Worm (Caenorhabditis elegans): ENCODE measurements around the gene mec-14.

Gene mec-14

ce11 chrIII:7180613-7181012 is 12.2 kb downstream of the mec-14 start, which contains the start of gene ndab-2:
Gene ndab-2, plus strand, starts transcription at chrIII:7180752.
- TF ChIP-seq mes-2 (tag; optimal IDR thresholded peaks at IDR 0.05; ENCODE audit: poor library complexity, severe bottlenecking) = peak; percentile 34
- TF ChIP-seq Y48G9A.11 (GFP tag; IDR thresholded peaks at IDR 0.05) = peak; percentile 51; the same call in 1 of the 2 replicates
- peak; percentile 52 for TF ChIP-seq pha-4 (GFP tag; IDR thresholded peaks at IDR 0.05)
- no peak for TF ChIP-seq pha-4 (tag; optimal IDR thresholded peaks at IDR 0.05)
- TF ChIP-seq snpc-1.2 (GFP tag; IDR thresholded peaks at IDR 0.05) = peak; percentile 56; the same call in 1 of the 2 replicates
- TF ChIP-seq ama-1 (optimal IDR thresholded peaks at IDR 0.05) = peak; percentile 82
- no peak for TF ChIP-seq ztf-7 (tag; optimal IDR thresholded peaks at IDR 0.05)
- peak; percentile 67; the same call in 1 of the 2 replicates for TF ChIP-seq egl-43 (GFP tag; IDR thresholded peaks at IDR 0.05)
- TF ChIP-seq rbr-2 (tag; optimal IDR thresholded peaks at IDR 0.05) = no peak
- 0 out of 4 replicates have a peak, but pooled peaks have one; percentile 23 to 55 for TF ChIP-seq madf-5 (GFP tag; IDR thresholded peaks at IDR 0.05)
- TF ChIP-seq hlh-11 (tag; optimal IDR thresholded peaks at IDR 0.05) = no peak
- TF ChIP-seq aly-2 (tag; optimal IDR thresholded peaks at IDR 0.05) = no peak
- no peak for TF ChIP-seq dmd-8 (GFP tag; IDR thresholded peaks at IDR 0.05)
- peak; percentile 69; the same call in 1 of the 2 replicates for TF ChIP-seq Y105C5A.15 (GFP tag; IDR thresholded peaks at IDR 0.05)
- 0 out of 2 replicates have a peak, but pooled peaks have one; percentile 39 for TF ChIP-seq ctbp-1 (GFP tag; IDR thresholded peaks at IDR 0.05)
- peak; percentile 53 for TF ChIP-seq lin-38 (GFP tag; IDR thresholded peaks at IDR 0.05)
- no peak for TF ChIP-seq zfp-3 (GFP tag; conservative IDR thresholded peaks at IDR 0.05)
- TF ChIP-seq unc-62 (GFP tag; optimal IDR thresholded peaks at IDR 0.05 in 1 of 2) = peak in 1 of 2 experiments; percentile 17
- TF ChIP-seq unc-62 (tag; optimal IDR thresholded peaks at IDR 0.05) = no peak
- peak in 1 of 2 experiments; percentile 14 for TF ChIP-seq lsy-2 (tag; optimal IDR thresholded peaks at IDR 0.05)

DNA sequence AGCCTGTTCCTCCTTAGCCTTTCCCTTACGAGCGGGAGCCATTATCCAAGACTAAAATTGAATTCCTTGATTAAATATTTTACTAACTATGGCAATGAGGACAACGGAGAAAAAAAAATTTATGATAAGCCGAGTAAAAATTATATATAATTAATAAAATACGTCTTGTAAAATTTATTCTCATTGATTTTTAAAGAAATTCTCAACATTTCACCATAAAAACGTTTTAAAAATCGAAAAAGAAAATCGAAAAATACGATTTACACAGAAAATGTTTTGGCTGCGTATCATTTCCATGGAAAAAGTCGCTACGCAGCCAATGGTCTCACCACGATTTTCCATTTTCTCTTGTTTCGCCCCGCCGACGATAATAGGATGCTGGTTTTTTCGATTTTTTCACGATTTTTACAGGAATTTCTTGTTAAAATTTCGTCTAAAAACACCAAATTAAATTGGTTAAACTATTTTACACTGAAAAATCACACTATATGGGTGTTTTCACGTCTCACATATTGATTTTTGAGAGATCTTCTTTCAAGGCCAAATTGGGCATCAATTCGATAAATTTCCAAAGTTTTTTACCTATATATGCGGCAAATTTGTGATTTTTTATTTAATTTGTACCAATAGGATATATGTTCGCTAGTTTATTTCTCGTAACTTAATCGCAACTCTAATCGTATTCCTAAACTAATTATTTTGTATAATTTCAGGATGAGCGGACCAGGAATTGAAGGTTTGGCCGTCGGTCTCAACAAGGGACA is 13.1 kb downstream of the mec-14 start, which contains the start of the genes rps-14 and rpl-36:
Gene rps-14 (minus strand): TSS at position 51 of the 764 bp plus-strand sequence.
Gene rpl-36 (plus strand): TSS at position 714 of the 764 bp plus-strand sequence.
- TF ChIP-seq tra-1 (GFP tag; IDR thresholded peaks at IDR 0.05) (0 out of 2 replicates have a peak, but pooled peaks have one; percentile 42), daf-16 (GFP tag; optimal IDR thresholded peaks at IDR 0.05) (peak in 1 of 2 experiments; percentile 33), daf-16 (tag; optimal IDR thresholded peaks at IDR 0.05) (peak; percentile 57), fkh-10 (GFP tag; optimal IDR thresholded peaks at IDR 0.05) (peak; percentile 49), T26A8.4 (GFP tag; IDR thresholded peaks at IDR 0.05) (peak; percentile 59; the same call in 1 of the 2 replicates), hmg-1.1 (GFP tag; IDR thresholded peaks at IDR 0.05) (peak; percentile 62; the same call in 1 of the 2 replicates), lsy-2 (tag; optimal IDR thresholded peaks at IDR 0.05) (peak; percentile 43 to 96), spr-3 (GFP tag; optimal IDR thresholded peaks at IDR 0.05) (peak; percentile 16), zip-11 (GFP tag; IDR thresholded peaks at IDR 0.05) (no peak), nhr-77 (tag; optimal IDR thresholded peaks at IDR 0.05) (peak; percentile 94), ztf-7 (tag; optimal IDR thresholded peaks at IDR 0.05) (peak; percentile 75), lin-13 (GFP tag; optimal IDR thresholded peaks at IDR 0.05) (peak; percentile 60), mep-1 (tag; optimal IDR thresholded peaks at IDR 0.05) (peak; percentile 91), spr-1 (tag; optimal IDR thresholded peaks at IDR 0.05) (peak; percentile 65), lin-29 (GFP tag; IDR thresholded peaks at IDR 0.05) (peak; percentile 12; the same call in 1 of the 2 replicates), zfp-3 (GFP tag; conservative IDR thresholded peaks at IDR 0.05) (peak; percentile 84), nhr-48 (tag; optimal IDR thresholded peaks at IDR 0.05) (peak; percentile 35), mes-2 (tag; optimal IDR thresholded peaks at IDR 0.05; ENCODE audit: poor library complexity, severe bottlenecking) (peak; percentile 92), gei-8 (GFP tag; optimal IDR thresholded peaks at IDR 0.05) (no peak), aha-1 (tag) (peak; percentile 98), unc-62 (GFP tag; optimal IDR thresholded peaks at IDR 0.05 in 1 of 2) (no peak), unc-62 (tag; optimal IDR thresholded peaks at IDR 0.05) (no peak), arid-1 (GFP tag; conservative IDR thresholded peaks at IDR 0.05) (0 out of 2 replicates have a peak, but pooled peaks have one; percentile 28), zfp-2 (tag; optimal IDR thresholded peaks at IDR 0.05) (peak; percentile 95), madf-5 (GFP tag; IDR thresholded peaks at IDR 0.05) (no peak), zip-2 (tag; optimal IDR thresholded peaks at IDR 0.05) (peak; percentile 9), Y48G9A.11 (GFP tag; IDR thresholded peaks at IDR 0.05) (no peak), nhr-111 (GFP tag; optimal IDR thresholded peaks at IDR 0.05) (no peak), hif-1 (tag; optimal IDR thresholded peaks at IDR 0.05) (peak in 1 of 2 experiments; percentile 64), lin-38 (GFP tag; IDR thresholded peaks at IDR 0.05) (peak; percentile 86), ceh-62 (tag; optimal IDR thresholded peaks at IDR 0.05) (no peak), dmd-6 (GFP tag; IDR thresholded peaks at IDR 0.05) (peak; percentile 71), nhr-6 (tag; optimal IDR thresholded peaks at IDR 0.05) (peak; percentile 86), T20F7.1 (GFP tag; optimal IDR thresholded peaks at IDR 0.05) (peak; percentile 90), hlh-30 (tag; optimal IDR thresholded peaks at IDR 0.05; ENCODE audit: insufficient read depth) (peak; percentile 77)

All from whole organism, L4 larva.